Fruit fly (Drosophila melanogaster) whole organism, embryonic: ENCODE results near the gene CG17343.

Experiments used
- BEAF-32 ChIP-seq: fragments of 200-800 bp; sonication (Bioruptor generic); optimal IDR thresholded peaks from 3 replicates; lab custom pipeline; 2017; ENCODE audit warnings: missing biosample characterization, missing genetic modification characterization, mild to moderate bottlenecking, moderate library complexity, missing genetic modification reagents
- Blimp-1 ChIP-seq: fragments of 200-800 bp; sonication (Bioruptor generic); optimal IDR thresholded peaks from 3 replicates; lab custom pipeline; 2018; ENCODE audit warnings: missing biosample characterization, missing genetic modification characterization, mild to moderate bottlenecking, moderate library complexity, missing genetic modification reagents
- CG10366 ChIP-seq: fragments of 200-800 bp; sonication (Bioruptor generic); IDR thresholded peaks from 2 replicates; pipeline ENCODE4 v1.3.6; 2022; ENCODE audit warnings: missing biosample characterization, missing genetic modification characterization
- CG10979 ChIP-seq: fragments of 200-800 bp; sonication (Bioruptor generic); optimal IDR thresholded peaks from 2 replicates; lab custom pipeline; 2018; ENCODE audit warnings: missing biosample characterization, mild to moderate bottlenecking, missing genetic modification characterization, moderate library complexity
- CG1233 ChIP-seq: fragments of 200-800 bp; sonication (Bioruptor generic); optimal IDR thresholded peaks from 4 replicates; lab custom pipeline; 2018; ENCODE audit warnings: missing biosample characterization, mild to moderate bottlenecking, missing genetic modification characterization
- CG12391 ChIP-seq: fragments of 200-800 bp; sonication (Bioruptor generic); optimal IDR thresholded peaks from 3 replicates; lab custom pipeline; 2018; ENCODE audit warnings: missing biosample characterization, mild to moderate bottlenecking, missing genetic modification characterization, moderate library complexity
- CG13624 ChIP-seq: fragments of 200-800 bp; sonication (Bioruptor generic); optimal IDR thresholded peaks from 2 replicates; lab custom pipeline; 2016; ENCODE audit warnings: missing biosample characterization, missing genetic modification characterization
- CG13775 ChIP-seq: fragments of 200-800 bp; sonication (Bioruptor generic); optimal IDR thresholded peaks from 3 replicates; lab custom pipeline; 2017; ENCODE audit warnings: missing biosample characterization, mild to moderate bottlenecking, missing genetic modification characterization
- CG14860 ChIP-seq: fragments of 200-800 bp; sonication (Bioruptor generic); IDR thresholded peaks from 3 replicates; pipeline ENCODE4 v1.3.6; 2022; ENCODE audit warnings: missing biosample characterization, missing genetic modification characterization; ENCODE audit not compliant: partially characterized antibody
- CG15269 ChIP-seq: fragments of 200-800 bp; sonication (Bioruptor generic); optimal IDR thresholded peaks from 2 replicates; lab custom pipeline; 2018; ENCODE audit warnings: missing biosample characterization, mild to moderate bottlenecking, missing genetic modification characterization, moderate library complexity
- CG16863 ChIP-seq: fragments of 200-800 bp; sonication (Bioruptor generic); optimal IDR thresholded peaks from 3 replicates; lab custom pipeline; 2016; ENCODE audit warnings: missing biosample characterization, missing genetic modification characterization
- CG17359 ChIP-seq: fragments of 200-800 bp; sonication (Bioruptor generic); optimal IDR thresholded peaks from 3 replicates; lab custom pipeline; 2018; ENCODE audit warnings: missing biosample characterization, mild to moderate bottlenecking, missing genetic modification characterization, moderate library complexity
- CG18262 ChIP-seq: fragments of 200-800 bp; optimal IDR thresholded peaks from 3 replicates; lab custom pipeline; 2019; ENCODE audit warnings: missing biosample characterization, mild to moderate bottlenecking, missing genetic modification characterization, moderate library complexity
- CG18476 ChIP-seq: fragments of 200-800 bp; sonication (Bioruptor generic); optimal IDR thresholded peaks from 2 replicates; lab custom pipeline; 2016; ENCODE audit warnings: missing biosample characterization, mild to moderate bottlenecking, missing genetic modification characterization
- CG2202 ChIP-seq: fragments of 200-800 bp; sonication (Bioruptor generic); optimal IDR thresholded peaks from 2 replicates; lab custom pipeline; 2018; ENCODE audit warnings: missing biosample characterization, mild to moderate bottlenecking, missing genetic modification characterization
- CG31388 ChIP-seq: fragments of 200-800 bp; sonication (Bioruptor generic); optimal IDR thresholded peaks from 2 replicates; lab custom pipeline; 2016; ENCODE audit warnings: missing biosample characterization, missing genetic modification characterization
- CG6175 ChIP-seq: fragments of 200-800 bp; sonication (Bioruptor generic); IDR thresholded peaks from 3 replicates; pipeline ENCODE4 v1.3.6; 2022; ENCODE audit warnings: missing biosample characterization, missing genetic modification characterization
- CG6813 ChIP-seq: fragments of 200-800 bp; sonication (Bioruptor generic); optimal IDR thresholded peaks from 2 replicates; lab custom pipeline; 2017; ENCODE audit warnings: missing biosample characterization, missing genetic modification characterization, mild to moderate bottlenecking, moderate library complexity, missing genetic modification reagents
- CG7357 ChIP-seq: fragments of 200-800 bp; sonication (Bioruptor generic); IDR thresholded peaks from 3 replicates; pipeline ENCODE4 v1.3.6; 2022; ENCODE audit warnings: missing biosample characterization, missing genetic modification characterization
- CG7839 ChIP-seq: fragments of 200-800 bp; sonication (Bioruptor generic); optimal IDR thresholded peaks from 3 replicates; lab custom pipeline; 2018; ENCODE audit warnings: missing biosample characterization, mild to moderate bottlenecking, missing genetic modification characterization, moderate library complexity
- CG7928 ChIP-seq: fragments of 200-800 bp; sonication (Bioruptor generic); optimal IDR thresholded peaks from 2 replicates; lab custom pipeline; 2017; ENCODE audit warnings: missing biosample characterization, mild to moderate bottlenecking, missing genetic modification characterization
- CG8281 ChIP-seq: fragments of 200-800 bp; sonication (Bioruptor generic); optimal IDR thresholded peaks from 2 replicates; lab custom pipeline; 2018; ENCODE audit warnings: missing biosample characterization, mild to moderate bottlenecking, missing genetic modification characterization, moderate library complexity
- CG9727 ChIP-seq: fragments of 200-800 bp; sonication (Bioruptor generic); optimal IDR thresholded peaks from 3 replicates; lab custom pipeline; 2017; ENCODE audit warnings: missing biosample characterization, mild to moderate bottlenecking, missing genetic modification characterization
- CTCF ChIP-seq: fragments of 200-800 bp; sonication (Bioruptor generic); optimal IDR thresholded peaks from 2 replicates; lab custom pipeline; 2017; ENCODE audit warnings: missing biosample characterization, mild to moderate bottlenecking, missing genetic modification characterization, moderate library complexity
- CoRest ChIP-seq: fragments of 200-800 bp; sonication (Bioruptor generic); optimal IDR thresholded peaks from 3 replicates; lab custom pipeline; 2018; ENCODE audit warnings: missing biosample characterization, mild to moderate bottlenecking, missing genetic modification characterization, moderate library complexity
- D ChIP-seq, 2 experiments: fragments of 200-800 bp in 1 of 2; fragments of >200 bp in 1 of 2; sonication (Bioruptor generic) in 1 of 2; optimal IDR thresholded peaks; 2 replicates in 1 of 2; 3 replicates in 1 of 2; lab custom pipeline; 2017; ENCODE audit warnings: mild to moderate bottlenecking in 1 of 2, missing biosample characterization in 1 of 2, missing genetic modification characterization in 1 of 2, missing genetic modification reagents in 1 of 2
- Dbx ChIP-seq: fragments of 200-800 bp; sonication (Bioruptor generic); IDR thresholded peaks from 3 replicates; pipeline ENCODE4 v1.3.6; 2022; ENCODE audit warnings: missing biosample characterization, missing genetic modification characterization
- Dek ChIP-seq: fragments of 200-800 bp; sonication (Bioruptor generic); optimal IDR thresholded peaks from 3 replicates; lab custom pipeline; 2019; ENCODE audit warnings: missing biosample characterization, mild to moderate bottlenecking, missing genetic modification characterization, moderate library complexity
- Dp ChIP-seq: fragments of 200-800 bp; sonication (Bioruptor generic); optimal IDR thresholded peaks from 2 replicates; lab custom pipeline; 2018; ENCODE audit warnings: missing biosample characterization, mild to moderate bottlenecking, missing genetic modification characterization, moderate library complexity
- MBD-R2 ChIP-seq: fragments of 200-800 bp; sonication (Bioruptor generic); IDR thresholded peaks from 2 replicates; pipeline ENCODE4 v1.3.6; 2022; ENCODE audit warnings: missing biosample characterization, missing genetic modification characterization
- Meics ChIP-seq: fragments of 200-800 bp; sonication (Bioruptor generic); optimal IDR thresholded peaks from 2 replicates; lab custom pipeline; 2017; ENCODE audit warnings: missing biosample characterization, mild to moderate bottlenecking, missing genetic modification characterization
- Oli ChIP-seq: fragments of 200-800 bp; sonication (Bioruptor generic); optimal IDR thresholded peaks from 2 replicates; lab custom pipeline; 2018; ENCODE audit warnings: missing biosample characterization, mild to moderate bottlenecking, missing genetic modification characterization, moderate library complexity
- Spps ChIP-seq: fragments of 200-800 bp; sonication (Bioruptor generic); optimal IDR thresholded peaks from 2 replicates; lab custom pipeline; 2018; ENCODE audit warnings: missing biosample characterization, mild to moderate bottlenecking, missing genetic modification characterization
- bbx ChIP-seq: fragments of 200-800 bp; sonication (Bioruptor generic); IDR thresholded peaks from 2 replicates; pipeline ENCODE4 v1.3.6; 2022; ENCODE audit warnings: missing biosample characterization, missing genetic modification characterization; ENCODE audit not compliant: partially characterized antibody
- bcd ChIP-seq: fragments of 200-800 bp; sonication (Bioruptor generic); optimal IDR thresholded peaks from 2 replicates; lab custom pipeline; 2017; ENCODE audit warnings: missing biosample characterization, mild to moderate bottlenecking, missing genetic modification characterization
- crol ChIP-seq: fragments of 200-800 bp; sonication (Bioruptor generic); IDR thresholded peaks from 2 replicates; pipeline ENCODE4 v1.3.6; 2022; ENCODE audit warnings: missing biosample characterization, missing genetic modification characterization
- ems ChIP-seq: fragments of 200-800 bp; sonication (Bioruptor generic); optimal IDR thresholded peaks from 3 replicates; lab custom pipeline; 2016; ENCODE audit warnings: missing biosample characterization, missing genetic modification characterization
- eve ChIP-seq, 2 experiments: fragments of >200 bp; optimal IDR thresholded peaks; 2 replicates each; lab custom pipeline; 2017; ENCODE audit warnings: missing biosample characterization in 2 of 2, missing genetic modification characterization in 2 of 2
- fd3F ChIP-seq: fragments of 200-800 bp; sonication (Bioruptor generic); optimal IDR thresholded peaks from 2 replicates; lab custom pipeline; 2018; ENCODE audit warnings: missing biosample characterization, mild to moderate bottlenecking, missing genetic modification characterization, moderate library complexity
- fu2 ChIP-seq: fragments of 200-800 bp; sonication (Bioruptor generic); optimal IDR thresholded peaks from 2 replicates; lab custom pipeline; 2016; ENCODE audit warnings: missing biosample characterization, missing genetic modification characterization
- gem ChIP-seq: fragments of 200-800 bp; sonication (Bioruptor generic); optimal IDR thresholded peaks from 2 replicates; lab custom pipeline; 2019; ENCODE audit warnings: missing biosample characterization, mild to moderate bottlenecking, missing genetic modification characterization, moderate library complexity
- hbn ChIP-seq: fragments of 200-800 bp; sonication (Bioruptor generic); IDR thresholded peaks from 2 replicates; pipeline ENCODE4 v1.3.6; 2022; ENCODE audit warnings: missing biosample characterization, missing genetic modification characterization; ENCODE audit not compliant: partially characterized antibody
- ken ChIP-seq: fragments of 200-800 bp; sonication (Bioruptor generic); IDR thresholded peaks from 3 replicates; pipeline ENCODE4 v1.3.6; 2022; ENCODE audit warnings: missing biosample characterization, missing genetic modification characterization
- row ChIP-seq: fragments of 200-800 bp; sonication (Bioruptor generic); IDR thresholded peaks from 3 replicates; pipeline ENCODE4 v1.3.6; 2022; ENCODE audit warnings: missing biosample characterization, missing genetic modification characterization
- sens ChIP-seq: fragments of 200-800 bp; sonication (Bioruptor generic); peaks from one replicate; lab custom pipeline; 2016; ENCODE audit warnings: missing biosample characterization, missing genetic modification characterization
- slou ChIP-seq: fragments of 200-800 bp; sonication (Bioruptor generic); optimal IDR thresholded peaks from 3 replicates; lab custom pipeline; 2016; ENCODE audit warnings: missing biosample characterization, missing genetic modification characterization
- tll ChIP-seq, 2 experiments: fragments of 200-800 bp in 1 of 2; fragments of >200 bp in 1 of 2; sonication (Bioruptor generic) in 1 of 2; optimal IDR thresholded peaks; 2 replicates each; lab custom pipeline; 2017 to 2019; ENCODE audit warnings: missing biosample characterization in 2 of 2, missing genetic modification characterization in 2 of 2, mild to moderate bottlenecking in 1 of 2, moderate library complexity in 1 of 2
- tup ChIP-seq: fragments of 200-800 bp; sonication (Bioruptor generic); optimal IDR thresholded peaks from 2 replicates; lab custom pipeline; 2016; ENCODE audit warnings: missing biosample characterization, mild to moderate bottlenecking, missing genetic modification characterization, moderate library complexity
- vnd ChIP-seq: fragments of 200-800 bp; sonication (Bioruptor generic); IDR thresholded peaks from 3 replicates; pipeline ENCODE4 v1.3.6; 2022; ENCODE audit warnings: missing biosample characterization, missing genetic modification characterization; ENCODE audit not compliant: partially characterized antibody

CG17343 gene

DNA sequence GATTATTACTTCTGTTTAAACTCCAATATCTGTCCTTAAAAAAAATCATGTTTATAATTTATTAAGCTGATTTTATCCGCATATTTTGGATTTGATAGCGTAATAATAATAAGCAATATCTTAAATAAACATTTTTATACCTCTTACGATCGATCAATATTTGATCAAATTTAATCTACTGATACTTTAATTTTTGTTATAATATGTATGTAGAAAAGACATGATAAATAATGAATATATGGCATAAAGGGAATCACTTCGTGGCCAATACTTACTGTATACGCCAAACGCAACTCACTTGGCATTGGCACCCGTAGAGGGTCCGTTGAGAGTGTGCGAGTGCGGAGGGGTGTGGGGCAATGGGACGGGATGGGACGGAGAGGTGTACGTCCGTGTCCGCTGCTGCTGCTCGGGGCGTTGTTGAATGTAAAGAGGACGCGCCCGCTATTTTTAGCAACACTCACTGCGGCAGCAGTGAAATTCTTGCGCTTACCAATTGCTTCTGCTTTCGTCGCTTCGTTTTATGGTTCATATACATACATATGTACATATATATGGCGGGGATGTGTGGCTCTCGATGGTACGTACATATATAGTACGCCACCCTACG lies 28.5 kb upstream of the CG17343 start (continued):
- TF ChIP-seq CG13775 (GFP tag; lab: Kevin White, UChicago) (peak; percentile 20), Blimp-1 (no peak), CG17359 (tag; lab: Kevin White, UChicago) (no peak), Meics (GFP tag; lab: Kevin White, UChicago) (peak; percentile 41), slou (GFP tag; lab: Kevin White, UChicago) (no peak), vnd (GFP tag; lab: Robert Waterston, UW) (no peak), CG6813 (GFP tag; lab: Kevin White, UChicago) (no peak), CoRest (tag; lab: Kevin White, UChicago) (peak; percentile 49), CG10979 (peak; percentile 2), tll (GFP tag; optimal IDR thresholded peaks at IDR 0.05; lab: Kevin White, UChicago) (no peak), CG2202 (tag; lab: Kevin White, UChicago) (no peak), bbx (GFP tag; lab: Robert Waterston, UW) (0 out of 2 replicates have a peak, but pooled peaks have one; percentile 14), CTCF (GFP tag; lab: Kevin White, UChicago) (no peak), eve (GFP tag; optimal IDR thresholded peaks at IDR 0.05; lab: Kevin White, UChicago) (no peak), CG31388 (GFP tag; lab: Kevin White, UChicago) (no peak), CG13624 (GFP tag; lab: Kevin White, UChicago) (no peak), MBD-R2 (peak; percentile 15; the same call in 1 of the 2 replicates), CG16863 (GFP tag; lab: Kevin White, UChicago) (no peak), CG18476 (GFP tag; lab: Kevin White, UChicago) (no peak), row (GFP tag; lab: Robert Waterston, UW) (peak; percentile 33; the same call in 1 of the 3 replicates), CG14860 (GFP tag; lab: Robert Waterston, UW) (no peak), Spps (tag; lab: Kevin White, UChicago) (no peak), CG18262 (tag; lab: Kevin White, UChicago) (peak; percentile 18), ken (GFP tag; lab: Robert Waterston, UW) (no peak), tup (no peak), Dp (GFP tag; lab: Kevin White, UChicago) (no peak), CG7839 (tag; lab: Kevin White, UChicago) (peak; percentile 25), CG10366 (GFP tag; lab: Robert Waterston, UW) (no peak), sens (GFP tag; lab: Kevin White, UChicago) (peak; percentile 81), fu2 (GFP tag; lab: Kevin White, UChicago) (no peak), BEAF-32 (no peak), CG12391 (peak; percentile 15), fd3F (no peak), bcd (GFP tag; lab: Kevin White, UChicago) (peak; percentile 7), CG8281 (tag; lab: Kevin White, UChicago) (no peak), Dek (tag; lab: Kevin White, UChicago) (peak; percentile 5), CG9727 (GFP tag; lab: Kevin White, UChicago) (peak; percentile 22), D (optimal IDR thresholded peaks at IDR 0.05; lab: Kevin White, UChicago) (no peak), D (GFP tag; optimal IDR thresholded peaks at IDR 0.05; lab: Kevin White, UChicago) (no peak), CG7928 (GFP tag; lab: Kevin White, UChicago) (no peak), CG15269 (tag; lab: Kevin White, UChicago) (no peak), Dbx (GFP tag; lab: Robert Waterston, UW) (peak; percentile 39; the same call in 1 of the 3 replicates), crol (GFP tag; lab: Robert Waterston, UW) (peak; percentile 90), CG1233 (peak; percentile 1), Oli (tag; lab: Kevin White, UChicago) (peak; percentile 19), hbn (no peak), gem (tag; lab: Kevin White, UChicago) (peak; percentile 45), ems (no peak), CG6175 (0 out of 3 replicates have a peak, but pooled peaks have one; percentile 21), CG7357 (no peak)
